Worm (Caenorhabditis elegans): ENCODE results near the gene subs-4.

subs-4 gene

DNA sequence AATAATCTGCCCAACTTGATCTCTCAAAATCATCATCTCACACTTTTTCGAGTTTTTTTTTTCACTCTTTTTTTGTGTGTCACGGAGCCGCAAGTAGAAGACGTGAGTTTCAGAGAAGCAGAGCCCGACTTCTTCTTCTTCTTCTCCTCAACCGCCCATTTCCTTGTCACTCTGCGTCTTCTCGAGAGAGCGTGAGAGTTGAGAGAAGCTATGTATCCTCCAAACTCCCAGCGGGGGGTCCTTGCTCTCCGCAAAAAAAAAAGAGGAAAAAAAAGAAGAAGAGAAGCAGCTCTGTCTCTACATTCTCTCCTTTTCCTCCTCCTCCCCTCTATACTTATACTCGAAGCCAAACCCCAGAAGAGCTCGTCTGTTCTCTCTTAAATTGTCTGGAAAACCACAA, 47.7 kb upstream of the subs-4 start:
- peak; percentile 78 for TF ChIP-seq zfh-2 (GFP tag; conservative IDR thresholded peaks at IDR 0.05)
- TF ChIP-seq mxl-1 (tag; optimal IDR thresholded peaks at IDR 0.05), result no peak

DNA sequence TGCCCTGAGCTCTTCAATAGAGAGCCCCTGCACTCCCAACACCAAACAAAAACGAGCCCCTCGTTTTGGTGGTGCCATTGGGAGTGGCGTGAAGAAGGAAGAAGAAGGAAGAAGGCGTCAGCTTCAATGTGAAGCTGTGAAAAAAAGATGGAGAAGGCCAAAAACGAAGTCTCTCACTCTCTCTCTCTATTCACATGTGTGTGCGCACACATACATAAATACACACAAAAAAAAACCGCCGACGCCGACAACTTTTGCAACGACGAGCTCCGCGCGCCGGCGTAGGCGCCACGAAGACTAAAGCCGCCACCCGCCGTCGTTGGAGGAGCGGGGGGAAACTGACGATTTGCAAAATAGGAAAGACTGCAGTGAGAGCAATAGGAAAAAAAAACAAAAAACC, 46.0 kb upstream of the subs-4 start:
- TF ChIP-seq hmg-1.2 (GFP tag; IDR thresholded peaks at IDR 0.05) (peak; percentile 11; the same call in 1 of the 2 replicates), xnd-1 (tag; optimal IDR thresholded peaks at IDR 0.05) (no peak), B0261.1 (tag; optimal IDR thresholded peaks at IDR 0.05) (no peak), lag-1 (GFP tag; IDR thresholded peaks at IDR 0.05) (no peak), ceh-58 (GFP tag; IDR thresholded peaks at IDR 0.05) (no peak), repo-1 (tag; optimal IDR thresholded peaks at IDR 0.05) (no peak), dox-1 (GFP tag; IDR thresholded peaks at IDR 0.05) (no peak), zfh-2 (GFP tag; conservative IDR thresholded peaks at IDR 0.05) (peak; percentile 57), ZK185.1 (tag; optimal IDR thresholded peaks at IDR 0.05; ENCODE audit: poor library complexity, severe bottlenecking) (no peak), ztf-26 (tag; optimal IDR thresholded peaks at IDR 0.05) (no peak), madf-3 (GFP tag; IDR thresholded peaks at IDR 0.05) (no peak), somi-1 (GFP tag; optimal IDR thresholded peaks at IDR 0.05) (no peak), ztf-18 (tag; optimal IDR thresholded peaks at IDR 0.05) (no peak), sptf-2 (GFP tag; optimal IDR thresholded peaks at IDR 0.05) (no peak), egl-18 (GFP tag; IDR thresholded peaks at IDR 0.05) (no peak), nfyb-1 (GFP tag; IDR thresholded peaks at IDR 0.05) (0 out of 2 replicates have a peak, but pooled peaks have one; percentile 53), egl-44 (GFP tag; IDR thresholded peaks at IDR 0.05) (no peak), mcd-1 (GFP tag; IDR thresholded peaks at IDR 0.05) (no peak), F23B12.7 (tag; optimal IDR thresholded peaks at IDR 0.05; ENCODE audit: insufficient read depth) (no peak), lsl-1 (GFP tag; optimal IDR thresholded peaks at IDR 0.05) (no peak), Y67H2A.10 (GFP tag; conservative IDR thresholded peaks at IDR 0.05) (no peak), F57A8.1 (GFP tag; optimal IDR thresholded peaks at IDR 0.05) (no peak), mes-4 (tag; optimal IDR thresholded peaks at IDR 0.05) (no peak)

DNA sequence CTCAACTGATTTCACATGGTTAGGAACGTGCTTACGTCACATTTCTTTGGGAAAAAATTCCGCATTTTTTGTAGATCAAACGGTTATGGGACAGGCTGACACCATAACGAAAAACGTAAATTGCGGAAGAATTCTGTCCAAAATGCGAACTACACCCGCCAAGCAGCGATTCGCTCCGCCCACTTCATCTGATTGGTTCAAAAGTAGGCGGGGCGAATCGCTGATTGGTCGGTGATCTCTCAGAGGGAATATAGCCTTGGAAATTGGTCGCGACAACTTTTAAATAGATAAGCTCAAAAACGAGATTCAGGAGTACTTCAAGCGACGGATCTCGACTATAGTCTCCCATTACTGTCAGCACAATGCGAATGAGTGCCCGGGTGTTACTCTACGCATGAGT, 44.4 kb upstream of the subs-4 start:
- TF ChIP-seq hlh-12 (tag; optimal IDR thresholded peaks at IDR 0.05) (no peak), attf-6 (GFP tag; IDR thresholded peaks at IDR 0.05) (no peak), lin-26 (GFP tag; IDR thresholded peaks at IDR 0.05) (no peak), bed-2 (GFP tag; IDR thresholded peaks at IDR 0.05) (no peak), lsl-1 (GFP tag; optimal IDR thresholded peaks at IDR 0.05) (no peak), chd-7 (tag; optimal IDR thresholded peaks at IDR 0.05) (no peak), let-526 (GFP tag; IDR thresholded peaks at IDR 0.05) (no peak), mxl-1 (tag; optimal IDR thresholded peaks at IDR 0.05) (no peak), zim-3 (tag; optimal IDR thresholded peaks at IDR 0.05) (no peak), ceh-91 (GFP tag; IDR thresholded peaks at IDR 0.05) (no peak), hlh-26 (GFP tag; conservative IDR thresholded peaks at IDR 0.05) (no peak), tlf-1 (GFP tag; optimal IDR thresholded peaks at IDR 0.05) (no peak), efl-1 (GFP tag; optimal IDR thresholded peaks at IDR 0.05) (no peak)

DNA sequence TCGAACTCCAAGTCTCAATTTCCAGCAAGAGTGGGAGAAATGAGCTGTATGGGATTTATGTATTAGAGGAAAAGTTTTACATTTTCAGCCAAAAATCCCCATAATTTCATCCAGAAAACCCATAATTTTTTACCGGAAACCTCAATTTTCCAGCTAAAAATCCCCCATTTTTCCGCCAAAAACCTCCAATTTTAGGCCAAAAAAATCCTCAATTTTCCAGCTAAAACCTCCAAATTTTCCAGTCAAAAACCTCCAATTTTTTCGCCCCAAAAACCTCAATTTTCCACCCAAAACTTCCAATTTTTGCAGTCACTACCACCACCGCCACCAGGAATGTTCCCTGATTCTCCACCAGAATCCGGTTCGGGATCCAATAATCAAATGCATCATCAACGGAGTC, 40.6 kb upstream of the subs-4 start:
- TF ChIP-seq F57A8.1 (GFP tag; optimal IDR thresholded peaks at IDR 0.05) (no peak), F39B2.1 (GFP tag; IDR thresholded peaks at IDR 0.05) (no peak), let-526 (GFP tag; IDR thresholded peaks at IDR 0.05) (no peak), bed-2 (GFP tag; IDR thresholded peaks at IDR 0.05) (no peak), Y79H2A.3 (GFP tag; conservative IDR thresholded peaks at IDR 0.05) (no peak), aptf-2 (GFP tag; conservative IDR thresholded peaks at IDR 0.05) (no peak), ztf-25 (GFP tag; IDR thresholded peaks at IDR 0.05) (no peak), snpc-4 (GFP tag; optimal IDR thresholded peaks at IDR 0.05) (no peak), snpc-4 (tag; optimal IDR thresholded peaks at IDR 0.05) (no peak), attf-6 (GFP tag; IDR thresholded peaks at IDR 0.05) (no peak), ztf-3 (GFP tag; optimal IDR thresholded peaks at IDR 0.05) (no peak), F52B5.7 (tag; optimal IDR thresholded peaks at IDR 0.05) (no peak), ekl-4 (GFP tag; IDR thresholded peaks at IDR 0.05) (no peak), hlh-26 (GFP tag; conservative IDR thresholded peaks at IDR 0.05) (no peak), tbx-9 (tag; optimal IDR thresholded peaks at IDR 0.05; ENCODE audit: borderline replicate concordance) (no peak), ceh-40 (GFP tag; IDR thresholded peaks at IDR 0.05) (no peak), ZK185.1 (tag; optimal IDR thresholded peaks at IDR 0.05; ENCODE audit: poor library complexity, severe bottlenecking) (no peak)
